Worm (Caenorhabditis elegans) whole organism, L4/young adult: Measurements from ENCODE around the gene fipr-10.

Experiments
- dao-5 ChIP-seq: sonication (generic microtip); optimal IDR thresholded peaks from 2 replicates; lab custom pipeline; 2016; ENCODE audit warnings: missing genotype, missing genetic modification characterization, moderate library complexity, missing compliant biosample characterization
- him-1 ChIP-seq: sonication (generic microtip); optimal IDR thresholded peaks from 2 replicates; lab custom pipeline; 2016; ENCODE audit warnings: missing genotype, missing genetic modification reagents, missing genetic modification characterization, missing compliant biosample characterization

DNA sequence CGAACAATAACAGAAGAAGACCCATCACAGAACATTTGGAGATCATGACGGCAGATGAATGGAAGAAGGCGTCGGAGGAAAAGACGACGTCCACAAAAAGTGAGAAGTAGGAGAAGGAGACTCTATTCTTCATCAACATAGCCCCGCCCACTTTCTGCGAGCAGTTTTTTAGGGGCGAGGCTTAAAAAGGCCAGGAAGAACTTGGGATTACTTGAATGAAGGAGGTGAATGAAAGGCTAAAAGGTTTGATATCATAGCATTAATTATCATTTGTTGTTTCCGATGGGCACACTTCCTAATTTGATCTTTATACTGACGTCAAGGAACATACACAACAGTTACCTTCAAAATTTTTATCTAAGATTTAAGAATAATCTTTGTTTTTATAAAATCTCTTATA is 34.9 kb downstream of the fipr-10 start, which contains the start of gene nlp-58:
- TF ChIP-seq him-1 (tag; lab: Kevin White, UChicago) (no peak), dao-5 (no peak)
